Fruit fly (Drosophila melanogaster) whole organism, embryonic: Measurements from ENCODE around the gene nonA.

Source experiments
- Atf6 ChIP-seq: fragments of 200-800 bp; sonication (Bioruptor generic); IDR thresholded peaks from 2 replicates; pipeline ENCODE4 v1.3.6; 2022; ENCODE audit warnings: missing biosample characterization, missing genetic modification characterization
- CG10209 ChIP-seq: fragments of 200-800 bp; sonication (Bioruptor generic); optimal IDR thresholded peaks from 3 replicates; lab custom pipeline; 2017; ENCODE audit warnings: missing biosample characterization, mild to moderate bottlenecking, missing genetic modification characterization, missing genetic modification reagents
- CG10274 ChIP-seq: fragments of 200-800 bp; sonication (Bioruptor generic); optimal IDR thresholded peaks from 3 replicates; lab custom pipeline; 2017; ENCODE audit warnings: missing biosample characterization, mild to moderate bottlenecking, missing genetic modification characterization
- CG11504 ChIP-seq: fragments of 200-800 bp; sonication (Bioruptor generic); optimal IDR thresholded peaks from 3 replicates; lab custom pipeline; 2019; ENCODE audit warnings: missing biosample characterization, mild to moderate bottlenecking, missing genetic modification characterization, moderate library complexity
- CG12391 ChIP-seq: fragments of 200-800 bp; sonication (Bioruptor generic); optimal IDR thresholded peaks from 3 replicates; lab custom pipeline; 2018; ENCODE audit warnings: missing biosample characterization, mild to moderate bottlenecking, missing genetic modification characterization, moderate library complexity
- CG13624 ChIP-seq: fragments of 200-800 bp; sonication (Bioruptor generic); optimal IDR thresholded peaks from 2 replicates; lab custom pipeline; 2016; ENCODE audit warnings: missing biosample characterization, missing genetic modification characterization
- CG13775 ChIP-seq: fragments of 200-800 bp; sonication (Bioruptor generic); optimal IDR thresholded peaks from 3 replicates; lab custom pipeline; 2017; ENCODE audit warnings: missing biosample characterization, mild to moderate bottlenecking, missing genetic modification characterization
- CG15073 ChIP-seq: fragments of 200-800 bp; sonication (Bioruptor generic); optimal IDR thresholded peaks from 2 replicates; lab custom pipeline; 2016; ENCODE audit warnings: missing biosample characterization, missing genetic modification characterization
- CG16779 ChIP-seq: fragments of 200-800 bp; sonication (Bioruptor generic); IDR thresholded peaks from 2 replicates; pipeline ENCODE4 v1.3.6; 2022; ENCODE audit warnings: missing biosample characterization, missing genetic modification characterization
- CG16815 ChIP-seq: fragments of 200-800 bp; sonication (Bioruptor generic); optimal IDR thresholded peaks from 3 replicates; lab custom pipeline; 2017; ENCODE audit warnings: missing biosample characterization, mild to moderate bottlenecking, missing genetic modification characterization
- CG1832 ChIP-seq: fragments of 200-800 bp; sonication (Bioruptor generic); optimal IDR thresholded peaks from 2 replicates; lab custom pipeline; 2017; ENCODE audit warnings: missing biosample characterization, mild to moderate bottlenecking, missing genetic modification characterization, inconsistent platforms
- CG2889 ChIP-seq: fragments of 200-800 bp; sonication (Bioruptor generic); IDR thresholded peaks from 3 replicates; pipeline ENCODE4 v1.3.6; 2022; ENCODE audit warnings: missing biosample characterization, missing genetic modification characterization
- CG31388 ChIP-seq: fragments of 200-800 bp; sonication (Bioruptor generic); optimal IDR thresholded peaks from 2 replicates; lab custom pipeline; 2016; ENCODE audit warnings: missing biosample characterization, missing genetic modification characterization
- CG32532 ChIP-seq: fragments of 200-800 bp; sonication (Bioruptor generic); IDR thresholded peaks from 2 replicates; pipeline ENCODE4 v1.3.6; 2022; ENCODE audit warnings: missing biosample characterization, missing genetic modification characterization
- CG34376 ChIP-seq: fragments of 200-800 bp; sonication (Bioruptor generic); optimal IDR thresholded peaks from 2 replicates; lab custom pipeline; 2018; ENCODE audit warnings: missing biosample characterization, mild to moderate bottlenecking, missing genetic modification characterization
- CG3726 ChIP-seq: fragments of 200-800 bp; sonication (Bioruptor generic); IDR thresholded peaks from 3 replicates; pipeline ENCODE4, ENCODE4 v1.3.6; 2022; ENCODE audit warnings: missing biosample characterization, missing genetic modification characterization
- CG3838 ChIP-seq: fragments of 200-800 bp; sonication (Bioruptor generic); optimal IDR thresholded peaks from 3 replicates; lab custom pipeline; 2016; ENCODE audit warnings: missing biosample characterization, missing genetic modification characterization
- CG4328 ChIP-seq: fragments of 200-800 bp; sonication (Bioruptor generic); optimal IDR thresholded peaks from 3 replicates; lab custom pipeline; 2017; ENCODE audit warnings: missing biosample characterization, missing genetic modification reagents, missing genetic modification characterization
- CG4360 ChIP-seq: fragments of 200-800 bp; sonication (Bioruptor generic); IDR thresholded peaks from 2 replicates; pipeline ENCODE4 v1.3.6; 2022; ENCODE audit warnings: missing biosample characterization, missing genetic modification characterization
- CG43689 ChIP-seq: fragments of 200-800 bp; sonication (Bioruptor generic); IDR thresholded peaks from 2 replicates; pipeline ENCODE4 v1.3.6; 2022; ENCODE audit warnings: missing biosample characterization, missing genetic modification characterization
- CG7745 ChIP-seq: fragments of 200-800 bp; sonication (Bioruptor generic); optimal IDR thresholded peaks from 2 replicates; lab custom pipeline; 2018; ENCODE audit warnings: missing biosample characterization, mild to moderate bottlenecking, missing genetic modification characterization, moderate library complexity
- CrebB ChIP-seq: fragments of 200-800 bp; sonication (Bioruptor generic); optimal IDR thresholded peaks from 3 replicates; lab custom pipeline; 2018; ENCODE audit warnings: missing biosample characterization, mild to moderate bottlenecking, missing genetic modification characterization
- Dip2 ChIP-seq: fragments of 200-800 bp; sonication (Bioruptor generic); IDR thresholded peaks from 2 replicates; pipeline ENCODE4 v1.3.6; 2022; ENCODE audit warnings: missing biosample characterization, missing genetic modification characterization
- Dll ChIP-seq: fragments of 200-800 bp; sonication (Bioruptor generic); IDR thresholded peaks from 4 replicates; pipeline ENCODE4 v1.3.6; 2022; ENCODE audit warnings: missing biosample characterization, missing genetic modification characterization; ENCODE audit not compliant: partially characterized antibody
- Doc3 ChIP-seq: fragments of 200-800 bp; sonication (Bioruptor generic); IDR thresholded peaks from 3 replicates; pipeline ENCODE4 v1.3.6; 2022; ENCODE audit warnings: missing biosample characterization, missing genetic modification characterization; ENCODE audit not compliant: partially characterized antibody
- H2.0 ChIP-seq: fragments of 200-800 bp; sonication (Bioruptor generic); IDR thresholded peaks from 2 replicates; pipeline ENCODE4 v1.3.6; 2022; ENCODE audit warnings: missing biosample characterization, missing genetic modification characterization
- HLH54F ChIP-seq: fragments of 200-800 bp; sonication (Bioruptor generic); optimal IDR thresholded peaks from 3 replicates; lab custom pipeline; 2016; ENCODE audit warnings: missing biosample characterization, missing genetic modification characterization
- Max ChIP-seq: fragments of 200-800 bp; sonication (Bioruptor generic); optimal IDR thresholded peaks from 2 replicates; lab custom pipeline; 2016; ENCODE audit warnings: missing biosample characterization, mild to moderate bottlenecking, missing genetic modification characterization
- NC2α ChIP-seq: fragments of 200-800 bp; sonication (Bioruptor generic); optimal IDR thresholded peaks from 2 replicates; lab custom pipeline; 2016; ENCODE audit warnings: missing biosample characterization, missing genetic modification characterization
- Rfx ChIP-seq: fragments of 200-800 bp; sonication (Bioruptor generic); IDR thresholded peaks from 2 replicates; pipeline ENCODE4 v1.3.6; 2022; ENCODE audit warnings: missing biosample characterization, missing genetic modification characterization
- amos ChIP-seq: fragments of 200-800 bp; sonication (Bioruptor generic); IDR thresholded peaks from 2 replicates; pipeline ENCODE4 v1.3.6; 2022; ENCODE audit warnings: missing biosample characterization, missing genetic modification characterization; ENCODE audit not compliant: partially characterized antibody
- btn ChIP-seq: fragments of 200-800 bp; sonication (Bioruptor generic); optimal IDR thresholded peaks from 2 replicates; lab custom pipeline; 2016; ENCODE audit warnings: missing biosample characterization, missing genetic modification characterization
- cg ChIP-seq: fragments of 200-800 bp; sonication (Bioruptor generic); optimal IDR thresholded peaks from 3 replicates; lab custom pipeline; 2019; ENCODE audit warnings: missing biosample characterization, mild to moderate bottlenecking, missing genetic modification characterization, moderate library complexity
- cwo ChIP-seq: fragments of 200-800 bp; sonication (Bioruptor generic); optimal IDR thresholded peaks from 3 replicates; lab custom pipeline; 2017; ENCODE audit warnings: missing biosample characterization, missing genetic modification characterization, mild to moderate bottlenecking, moderate library complexity, missing genetic modification reagents
- da ChIP-seq: fragments of 200-800 bp; sonication (Bioruptor generic); optimal IDR thresholded peaks from 2 replicates; lab custom pipeline; 2016; ENCODE audit warnings: missing biosample characterization, missing genetic modification characterization
- dmrt11E ChIP-seq: fragments of 200-800 bp; sonication (Bioruptor generic); optimal IDR thresholded peaks from 3 replicates; lab custom pipeline; 2018; ENCODE audit warnings: missing biosample characterization, mild to moderate bottlenecking, missing genetic modification characterization, moderate library complexity
- en ChIP-seq: fragments of 200-800 bp; sonication (Bioruptor generic); optimal IDR thresholded peaks from 2 replicates; lab custom pipeline; 2016; ENCODE audit warnings: missing biosample characterization, missing genetic modification characterization
- fd102C ChIP-seq: fragments of 200-800 bp; sonication (Bioruptor generic); optimal IDR thresholded peaks from 2 replicates; lab custom pipeline; 2018; ENCODE audit warnings: missing biosample characterization, mild to moderate bottlenecking, missing genetic modification characterization, moderate library complexity
- gcm ChIP-seq: fragments of 200-800 bp; sonication (Bioruptor generic); optimal IDR thresholded peaks from 2 replicates; lab custom pipeline; 2019; ENCODE audit warnings: missing biosample characterization, mild to moderate bottlenecking, missing genetic modification characterization, moderate library complexity
- grau ChIP-seq: fragments of 200-800 bp; optimal IDR thresholded peaks from 3 replicates; lab custom pipeline; 2019; ENCODE audit warnings: missing biosample characterization, mild to moderate bottlenecking, missing genetic modification characterization, moderate library complexity
- klu ChIP-seq: fragments of 200-800 bp; sonication (Bioruptor generic); IDR thresholded peaks from 2 replicates; pipeline ENCODE4 v1.3.6; 2022; ENCODE audit warnings: missing biosample characterization, missing genetic modification characterization
- lola ChIP-seq, 3 experiments: fragments of >200 bp in 2 of 3; fragments of 200-800 bp in 1 of 3; sonication (Bioruptor generic) in 1 of 3; optimal IDR thresholded peaks; 2 replicates each; lab custom pipeline; 2017 to 2019; ENCODE audit warnings: missing biosample characterization in 3 of 3, missing genetic modification characterization in 3 of 3, mild to moderate bottlenecking in 1 of 3, moderate library complexity in 1 of 3
- nerfin-2 ChIP-seq: fragments of 200-800 bp; sonication (Bioruptor generic); IDR thresholded peaks from 2 replicates; pipeline ENCODE4 v1.3.6; 2022; ENCODE audit warnings: missing biosample characterization, missing genetic modification characterization; ENCODE audit not compliant: partially characterized antibody
- org-1 ChIP-seq: fragments of 200-800 bp; sonication (Bioruptor generic); optimal IDR thresholded peaks from 2 replicates; lab custom pipeline; 2017; ENCODE audit warnings: missing biosample characterization, missing genetic modification characterization
- otp ChIP-seq: fragments of 200-800 bp; sonication (Bioruptor generic); IDR thresholded peaks from 3 replicates; pipeline ENCODE4, ENCODE4 v1.3.6; 2022; ENCODE audit warnings: missing biosample characterization, missing genetic modification characterization
- p53 ChIP-seq: fragments of 200-800 bp; sonication (Bioruptor generic); optimal IDR thresholded peaks from 2 replicates; lab custom pipeline; 2016; ENCODE audit warnings: missing biosample characterization, missing genetic modification characterization
- tna ChIP-seq: fragments of 200-800 bp; sonication (Bioruptor generic); IDR thresholded peaks from 2 replicates; pipeline ENCODE4 v1.3.6; 2022; ENCODE audit warnings: missing biosample characterization, missing genetic modification characterization; ENCODE audit not compliant: partially characterized antibody
- twi ChIP-seq: fragments of 200-800 bp; optimal IDR thresholded peaks from 2 replicates; lab custom pipeline; 2019; ENCODE audit warnings: missing biosample characterization, mild to moderate bottlenecking, missing genetic modification characterization, moderate library complexity
- usp ChIP-seq: fragments of >200 bp; optimal IDR thresholded peaks from 2 replicates; lab custom pipeline; 2017; ENCODE audit warnings: missing biosample characterization, missing genetic modification characterization

The nonA gene

DNA sequence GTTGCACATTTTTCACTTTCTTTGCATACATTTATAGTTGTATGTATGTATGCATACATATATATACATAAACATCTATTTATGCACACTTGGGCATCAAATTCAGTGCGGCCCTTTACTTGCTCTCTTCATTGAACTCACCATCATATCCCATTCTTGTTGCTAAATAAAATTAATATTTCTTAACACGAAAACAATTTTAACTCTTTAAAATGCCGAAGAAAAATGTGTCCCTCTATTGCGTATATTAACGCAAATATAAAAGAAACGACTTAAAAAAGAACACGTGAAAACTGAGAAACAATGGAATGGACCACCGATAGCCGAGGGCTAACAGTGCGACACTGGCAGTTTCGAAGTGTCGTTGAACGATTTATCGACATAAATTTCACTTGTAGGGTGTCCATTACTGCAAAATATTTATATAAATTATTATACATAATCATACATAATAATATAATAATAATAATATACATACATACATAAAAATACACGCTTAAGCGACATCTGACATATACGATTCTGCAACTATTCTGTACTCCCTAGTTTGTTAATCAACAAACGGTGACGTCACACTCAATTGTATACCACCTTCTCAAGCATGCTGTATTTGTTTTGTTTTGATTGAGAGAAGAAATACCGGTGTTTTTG lies 2.6 kb upstream of the nonA start, which contains the start of the genes U2af50 and PIG-Q (continued):
- TF ChIP-seq CG31388 (peak; percentile 76), CG34376 (peak; percentile 77), Dip2 (GFP tag; lab: Robert Waterston, UW) (no peak), nerfin-2 (GFP tag; lab: Robert Waterston, UW) (no peak), CG10274 (GFP tag; lab: Kevin White, UChicago) (peak; percentile 70), CG1832 (GFP tag; lab: Kevin White, UChicago) (no peak), CrebB (tag; lab: Kevin White, UChicago) (peak; percentile 80), otp (GFP tag; lab: Robert Waterston, UW) (no peak; the same call in 2 of the 3 replicates), CG7745 (peak; percentile 13), gcm (peak; percentile 92), Atf6 (GFP tag; lab: Robert Waterston, UW) (peak; percentile 88), da (GFP tag; lab: Kevin White, UChicago) (no peak), Dll (no peak; the same call in 3 of the 4 replicates), CG13624 (peak; percentile 43), H2.0 (GFP tag; lab: Robert Waterston, UW) (peak; percentile 90), CG12391 (peak; percentile 96), cg (peak; percentile 77), CG4360 (GFP tag; lab: Robert Waterston, UW) (peak; percentile 67), grau (peak; percentile 95), en (GFP tag; lab: Kevin White, UChicago) (no peak), lola (GFP tag; optimal IDR thresholded peaks at IDR 0.05; lab: Kevin White, UChicago) (peak in 1 of 3 experiments; percentile 92), Rfx (GFP tag; lab: Robert Waterston, UW) (peak; percentile 93), fd102C (peak; percentile 64), CG15073 (GFP tag; lab: Kevin White, UChicago) (peak; percentile 41), btn (no peak), twi (tag; lab: Kevin White, UChicago) (peak; percentile 89), Doc3 (GFP tag; lab: Robert Waterston, UW) (no peak), CG43689 (GFP tag; lab: Robert Waterston, UW) (no peak), org-1 (GFP tag; lab: Kevin White, UChicago) (peak; percentile 84), dmrt11E (peak; percentile 95), CG11504 (tag; lab: Kevin White, UChicago) (peak; percentile 93), tna (GFP tag; lab: Robert Waterston, UW) (no peak), CG32532 (peak; percentile 94), Max (GFP tag; lab: Kevin White, UChicago) (peak; percentile 84), CG16779 (GFP tag; lab: Robert Waterston, UW) (no peak; the same call in 1 of the 2 replicates), CG4328 (peak; percentile 82), NC2α (GFP tag; lab: Kevin White, UChicago) (no peak), p53 (GFP tag; lab: Kevin White, UChicago) (no peak), usp (GFP tag; lab: Kevin White, UChicago) (no peak), HLH54F (GFP tag; lab: Kevin White, UChicago) (peak; percentile 45), klu (no peak), CG3838 (GFP tag; lab: Kevin White, UChicago) (peak; percentile 60), CG13775 (GFP tag; lab: Kevin White, UChicago) (peak; percentile 95), amos (GFP tag; lab: Robert Waterston, UW) (peak; percentile 52; the same call in 1 of the 2 replicates), CG10209 (peak; percentile 93), CG2889 (GFP tag; lab: Robert Waterston, UW) (no peak), cwo (peak; percentile 84), CG16815 (GFP tag; lab: Kevin White, UChicago) (peak; percentile 87), CG3726 (GFP tag; lab: Robert Waterston, UW) (peak; percentile 85; the same call in 1 of the 3 replicates)
